Worm (Caenorhabditis elegans) whole organism, L4/young adult: ENCODE data around the gene cest-31.

Source experiments
- dao-5 ChIP-seq: sonication (generic microtip); optimal IDR thresholded peaks from 2 replicates; lab custom pipeline; 2016; ENCODE audit warnings: missing genotype, missing genetic modification characterization, moderate library complexity, missing compliant biosample characterization
- him-1 ChIP-seq: sonication (generic microtip); optimal IDR thresholded peaks from 2 replicates; lab custom pipeline; 2016; ENCODE audit warnings: missing genotype, missing genetic modification reagents, missing genetic modification characterization, missing compliant biosample characterization

- TF ChIP-seq him-1 (tag; lab: Kevin White, UChicago) (no peak), dao-5 (tag; lab: Kevin White, UChicago) (no peak)
Observed at ce11 chrV:6684541-6684940, 10.5 kb downstream of the cest-31 start.
